Fruit fly (Drosophila melanogaster): ENCODE data around the gene Dop1R1.

DNA sequence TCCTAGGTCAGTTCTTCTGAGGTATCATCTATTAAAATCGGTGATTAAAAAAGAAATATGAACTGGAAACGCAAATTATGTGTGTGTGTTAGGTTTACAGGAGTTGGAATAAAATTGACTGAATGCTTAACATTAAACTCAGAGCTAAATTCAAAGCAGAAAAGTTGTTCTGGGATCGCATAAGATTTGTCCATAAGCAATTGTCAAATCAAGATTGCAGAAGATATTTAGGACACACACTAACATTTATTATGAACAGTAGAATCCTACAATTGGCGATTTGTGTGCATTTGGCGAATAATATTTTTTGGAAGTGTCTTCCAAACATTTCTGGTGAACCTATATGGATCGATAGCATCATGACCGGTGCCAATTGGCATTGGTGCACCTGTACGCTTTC, 57.3 kb downstream of the Dop1R1 start, which contains the start of gene CG31533:
- TF ChIP-seq CTCF (optimal IDR thresholded peaks at IDR 0.05) (no peak), CG8478 (optimal IDR thresholded peaks at IDR 0.05) (no peak)

Data from S2 (cell line).